Worm (Caenorhabditis elegans): Measurements from ENCODE around the gene spp-22.

DNA sequence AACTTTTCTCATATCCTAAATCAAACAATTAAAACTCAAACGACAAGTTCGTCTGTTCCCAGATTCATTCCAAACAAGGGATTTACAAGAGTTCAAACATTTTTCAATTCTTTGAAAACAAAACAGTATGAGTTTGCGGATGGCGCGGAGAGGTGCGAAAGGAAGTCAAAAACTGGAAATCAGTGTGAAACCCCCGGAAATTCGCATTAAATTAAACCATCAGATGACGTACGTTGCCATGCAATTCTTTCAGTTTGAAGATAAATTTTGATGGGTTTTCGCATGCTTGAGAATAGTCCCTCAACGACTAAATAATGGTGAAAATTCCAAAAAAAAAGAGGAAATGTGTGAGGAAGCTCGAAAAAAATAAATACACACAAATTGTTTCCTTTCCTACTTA lies 17.9 kb downstream of the spp-22 start:
- no peak for TF ChIP-seq klf-2 (GFP tag; conservative IDR thresholded peaks at IDR 0.05)
- no peak for TF ChIP-seq tab-1 (GFP tag; IDR thresholded peaks at IDR 0.05)
- TF ChIP-seq med-1 (GFP tag; optimal IDR thresholded peaks at IDR 0.05; ENCODE audit: insufficient read depth): no peak
- TF ChIP-seq T22C8.4 (GFP tag; IDR thresholded peaks at IDR 0.05): no peak

Measured in whole organism, midembryonic.